Worm (Caenorhabditis elegans) whole organism, late embryonic: ENCODE results near the gene msp-63.

Source experiments
- C08G9.2 ChIP-seq: sonication (generic microtip); optimal IDR thresholded peaks from 2 replicates; lab custom pipeline; 2016; ENCODE audit warnings: mild to moderate bottlenecking, missing genetic modification characterization, moderate library complexity, missing compliant biosample characterization
- C38D4.7 ChIP-seq: fragments of 200-800 bp; sonication (Bioruptor generic); optimal IDR thresholded peaks from 2 replicates; lab custom pipeline; 2018; ENCODE audit warnings: mild to moderate bottlenecking, missing genetic modification characterization, moderate library complexity, missing compliant biosample characterization
- F13H6.1 ChIP-seq: sonication (generic microtip); optimal IDR thresholded peaks from 2 replicates; lab custom pipeline; 2016; ENCODE audit warnings: missing genetic modification characterization, missing compliant biosample characterization
- K09A11.1 ChIP-seq: sonication (generic microtip); optimal IDR thresholded peaks from 2 replicates; lab custom pipeline; 2017; ENCODE audit warnings: antibody characterized with exemption, mild to moderate bottlenecking, missing genetic modification characterization, missing compliant biosample characterization; ENCODE audit not compliant: insufficient read depth
- Y22D7AL.16 ChIP-seq: sonication (generic microtip); optimal IDR thresholded peaks from 2 replicates; lab custom pipeline; 2016; ENCODE audit warnings: missing genetic modification characterization, missing compliant biosample characterization
- ama-1 ChIP-seq: fragments of 150-350 bp; optimal IDR thresholded peaks from 2 replicates; lab custom pipeline; 2014
- ceh-19 ChIP-seq: fragments of 200-800 bp; sonication (Bioruptor generic); optimal IDR thresholded peaks from 2 replicates; lab custom pipeline; 2018; ENCODE audit warnings: mild to moderate bottlenecking, missing genetic modification characterization, missing compliant biosample characterization
- ceh-2 ChIP-seq: sonication (generic microtip); optimal IDR thresholded peaks from 2 replicates; lab custom pipeline; 2016; ENCODE audit warnings: missing genotype, missing genetic modification characterization, missing compliant biosample characterization
- ceh-24 ChIP-seq: sonication (generic microtip); optimal IDR thresholded peaks from 2 replicates; lab custom pipeline; 2016; ENCODE audit warnings: mild to moderate bottlenecking, missing genetic modification characterization, missing compliant biosample characterization
- ceh-34 ChIP-seq: sonication (generic microtip); optimal IDR thresholded peaks from 2 replicates; lab custom pipeline; 2016; ENCODE audit warnings: mild to moderate bottlenecking, missing genetic modification characterization, missing compliant biosample characterization
- ceh-45 ChIP-seq: fragments of 200-800 bp; sonication (Bioruptor generic); IDR thresholded peaks from 2 replicates; pipeline ENCODE4 v1.3.6; 2022; ENCODE audit warnings: missing genetic modification reagents, missing genetic modification characterization, missing compliant biosample characterization
- ceh-48 ChIP-seq: sonication (generic microtip); optimal IDR thresholded peaks from 2 replicates; lab custom pipeline; 2016; ENCODE audit warnings: missing genetic modification characterization, inconsistent platforms, missing compliant biosample characterization
- ceh-9 ChIP-seq: sonication (generic microtip); optimal IDR thresholded peaks from 2 replicates; lab custom pipeline; 2016; ENCODE audit warnings: mild to moderate bottlenecking, missing genetic modification characterization, inconsistent platforms, missing compliant biosample characterization
- che-1 ChIP-seq: sonication (generic microtip); optimal IDR thresholded peaks from 2 replicates; lab custom pipeline; 2016; ENCODE audit warnings: mild to moderate bottlenecking, missing genetic modification characterization, missing compliant biosample characterization
- dmd-4 ChIP-seq: sonication (generic microtip); optimal IDR thresholded peaks from 2 replicates; lab custom pipeline; 2016; ENCODE audit warnings: borderline replicate concordance, missing genetic modification characterization, missing compliant biosample characterization
- dve-1 ChIP-seq: sonication (generic microtip); optimal IDR thresholded peaks from 2 replicates; lab custom pipeline; 2017; ENCODE audit warnings: antibody characterized with exemption, mild to moderate bottlenecking, missing genetic modification characterization, missing compliant biosample characterization
- elt-2 ChIP-seq: sonication (generic microtip); optimal IDR thresholded peaks from 2 replicates; lab custom pipeline; 2016; ENCODE audit warnings: missing genetic modification reagents, missing genetic modification characterization, missing compliant biosample characterization
- elt-4 ChIP-seq: sonication (generic microtip); optimal IDR thresholded peaks from 2 replicates; lab custom pipeline; 2016; ENCODE audit warnings: missing genetic modification characterization, missing compliant biosample characterization
- eyg-1 ChIP-seq: sonication (generic microtip); optimal IDR thresholded peaks from 2 replicates; lab custom pipeline; 2016; ENCODE audit warnings: missing genotype, missing genetic modification characterization, missing compliant biosample characterization
- fkh-10 ChIP-seq: fragments of 150-350 bp; optimal IDR thresholded peaks from 2 replicates; lab custom pipeline; 2014; ENCODE audit warnings: missing biosample characterization, missing genetic modification reagents, missing genetic modification characterization
- hlh-13 ChIP-seq: fragments of 200-800 bp; sonication (Bioruptor generic); optimal IDR thresholded peaks from 2 replicates; lab custom pipeline; 2018; ENCODE audit warnings: mild to moderate bottlenecking, missing genetic modification characterization, missing compliant biosample characterization
- hlh-30 ChIP-seq: sonication (generic microtip); optimal IDR thresholded peaks from 2 replicates; lab custom pipeline; 2017; ENCODE audit warnings: antibody characterized with exemption, missing genetic modification characterization, missing compliant biosample characterization; ENCODE audit not compliant: insufficient read depth
- hlh-6 ChIP-seq: sonication (generic microtip); optimal IDR thresholded peaks from 2 replicates; lab custom pipeline; 2016; ENCODE audit warnings: missing genotype, missing genetic modification characterization, missing compliant biosample characterization
- hlh-8 ChIP-seq: sonication (generic microtip); optimal IDR thresholded peaks from 2 replicates; lab custom pipeline; 2016; ENCODE audit warnings: missing genotype, missing genetic modification characterization, missing compliant biosample characterization
- lin-11 ChIP-seq: fragments of 200-800 bp; sonication (Bioruptor generic); optimal IDR thresholded peaks from 2 replicates; lab custom pipeline; 2018; ENCODE audit warnings: mild to moderate bottlenecking, missing genetic modification characterization, missing compliant biosample characterization
- mec-3 ChIP-seq: sonication (generic microtip); optimal IDR thresholded peaks from 2 replicates; lab custom pipeline; 2016; ENCODE audit warnings: borderline replicate concordance, missing genetic modification characterization, missing compliant biosample characterization
- nfya-1 ChIP-seq: sonication (generic microtip); optimal IDR thresholded peaks from 2 replicates; lab custom pipeline; 2017; ENCODE audit warnings: missing genetic modification characterization, mild to moderate bottlenecking, missing compliant biosample characterization, antibody characterized with exemption, moderate library complexity
- nhr-232 ChIP-seq: sonication (generic microtip); optimal IDR thresholded peaks from 2 replicates; lab custom pipeline; 2016; ENCODE audit warnings: missing genetic modification characterization, missing compliant biosample characterization
- npax-4 ChIP-seq: sonication (generic microtip); optimal IDR thresholded peaks from 2 replicates; lab custom pipeline; 2016; ENCODE audit warnings: missing genetic modification characterization, missing compliant biosample characterization
- odd-2 ChIP-seq: sonication (generic microtip); optimal IDR thresholded peaks from 2 replicates; lab custom pipeline; 2017; ENCODE audit warnings: antibody characterized with exemption, mild to moderate bottlenecking, missing genetic modification characterization, missing compliant biosample characterization
- pha-2 ChIP-seq: sonication (generic microtip); optimal IDR thresholded peaks from 2 replicates; lab custom pipeline; 2017; ENCODE audit warnings: mild to moderate bottlenecking, missing genetic modification characterization, missing compliant biosample characterization
- pros-1 ChIP-seq: fragments of 150-350 bp; optimal IDR thresholded peaks from 2 replicates; lab custom pipeline; 2014; ENCODE audit warnings: missing biosample characterization, missing genetic modification reagents, missing genetic modification characterization
- ref-2 ChIP-seq: sonication (generic microtip); optimal IDR thresholded peaks from 2 replicates; lab custom pipeline; 2016; ENCODE audit warnings: missing genetic modification characterization, missing compliant biosample characterization
- sox-2 ChIP-seq: fragments of 200-800 bp; sonication (Bioruptor generic); IDR thresholded peaks from 2 replicates; pipeline ENCODE4 v1.3.6; 2022; ENCODE audit warnings: missing genetic modification reagents, missing genetic modification characterization, missing compliant biosample characterization
- sox-4 ChIP-seq: sonication (generic microtip); optimal IDR thresholded peaks from 2 replicates; lab custom pipeline; 2017; ENCODE audit warnings: mild to moderate bottlenecking, missing genetic modification characterization, inconsistent platforms, missing compliant biosample characterization
- tbx-2 ChIP-seq: sonication (generic microtip); optimal IDR thresholded peaks from 2 replicates; lab custom pipeline; 2016; ENCODE audit warnings: missing genetic modification characterization, missing compliant biosample characterization
- tbx-7 ChIP-seq: sonication (generic microtip); optimal IDR thresholded peaks from 2 replicates; lab custom pipeline; 2016; ENCODE audit warnings: missing genotype, missing genetic modification characterization, missing compliant biosample characterization
- unc-3 ChIP-seq, 2 experiments: fragments of 200-800 bp in 1 of 2; sonication (Bioruptor generic) in 1 of 2; sonication (generic microtip) in 1 of 2; conservative IDR thresholded peaks in 1 of 2; optimal IDR thresholded peaks in 1 of 2; 2 replicates each; pipeline versions ENCODE4 v1.3.6 to Lab custom; 2016 to 2022; ENCODE audit warnings: missing compliant biosample characterization in 2 of 2, missing genetic modification characterization in 2 of 2, missing genetic modification reagents in 1 of 2
- zip-5 ChIP-seq: sonication (generic microtip); optimal IDR thresholded peaks from 2 replicates; lab custom pipeline; 2016; ENCODE audit warnings: missing genetic modification characterization, missing compliant biosample characterization
- ztf-16 ChIP-seq: sonication (generic microtip); optimal IDR thresholded peaks from 2 replicates; lab custom pipeline; 2017; ENCODE audit warnings: missing genetic modification characterization, missing compliant biosample characterization

msp-63 gene

DNA sequence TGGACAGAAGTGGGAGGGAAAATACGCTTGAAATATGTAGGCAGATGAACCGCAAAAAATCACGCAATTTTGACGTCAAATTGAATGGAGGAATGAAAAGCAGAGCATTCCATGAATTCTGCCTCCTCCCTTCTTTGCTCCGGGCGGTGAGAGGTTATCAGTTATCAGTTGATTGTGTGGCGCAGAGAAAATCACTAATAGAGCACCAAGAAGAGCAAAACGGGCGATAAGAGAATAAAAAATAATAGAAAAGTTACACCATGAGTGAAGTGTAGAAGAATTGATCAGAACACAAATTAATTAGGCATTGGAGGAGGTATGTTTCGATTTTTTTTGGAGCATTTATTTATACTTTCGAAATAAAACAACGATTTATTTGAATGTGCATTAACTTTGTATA lies 9.3 kb upstream of the msp-63 start:
- TF ChIP-seq pros-1 (tag; lab: Kevin White, UChicago) (no peak), mec-3 (tag; lab: Kevin White, UChicago) (no peak), hlh-30 (no peak), ceh-19 (no peak), dve-1 (tag; lab: Kevin White, UChicago) (no peak), dmd-4 (tag; lab: Kevin White, UChicago) (no peak), ama-1 (lab: Kevin White, UChicago) (no peak), fkh-10 (no peak), ceh-9 (no peak), zip-5 (tag; lab: Kevin White, UChicago) (no peak), eyg-1 (tag; lab: Kevin White, UChicago) (no peak), hlh-6 (tag; lab: Kevin White, UChicago) (no peak), sox-4 (tag; lab: Kevin White, UChicago) (no peak), nhr-232 (no peak), ztf-16 (tag; lab: Kevin White, UChicago) (no peak), pha-2 (no peak), odd-2 (tag; lab: Kevin White, UChicago) (no peak), hlh-8 (no peak), ref-2 (no peak), tbx-7 (tag; lab: Kevin White, UChicago) (no peak)

DNA sequence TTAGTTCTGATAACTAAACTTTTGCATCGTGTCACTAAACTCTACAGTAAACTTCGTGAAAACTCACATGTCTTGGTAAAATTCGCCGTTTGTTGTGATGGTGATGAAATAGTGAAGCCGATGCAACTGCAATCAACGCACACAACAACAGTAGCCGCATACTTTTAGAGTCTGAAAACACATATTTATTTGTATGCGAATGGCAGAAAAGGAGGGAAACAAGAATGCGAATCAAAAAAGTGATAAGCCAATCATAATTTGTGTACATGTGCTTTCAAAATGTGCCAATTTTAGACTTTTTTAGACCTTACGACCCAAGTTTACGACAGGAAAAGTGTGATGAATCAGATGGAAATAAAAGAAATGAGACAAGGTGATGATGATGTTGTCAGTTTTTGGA lies 8.1 kb upstream of the msp-63 start, which contains the start of gene K05F1.10:
Gene K05F1.10 (minus strand): TSS at position 171 of the 400 bp plus-strand sequence.
- TF ChIP-seq sox-2 (GFP tag; lab: Robert Waterston, UW) (no peak), ceh-34 (no peak), tbx-7 (tag; lab: Kevin White, UChicago) (no peak), hlh-13 (GFP tag; lab: Kevin White, UChicago) (no peak), dve-1 (tag; lab: Kevin White, UChicago) (no peak), ceh-9 (no peak), che-1 (tag; lab: Kevin White, UChicago) (no peak), ceh-45 (no peak), ceh-2 (no peak), lin-11 (no peak), pha-2 (no peak), elt-2 (tag; lab: Kevin White, UChicago) (no peak), dmd-4 (tag; lab: Kevin White, UChicago) (no peak), unc-3 (GFP tag; conservative IDR thresholded peaks at IDR 0.05; lab: Robert Waterston, UW) (no peak), unc-3 (tag; optimal IDR thresholded peaks at IDR 0.05; lab: Kevin White, UChicago) (no peak), ceh-24 (no peak), K09A11.1 (tag; lab: Kevin White, UChicago) (no peak)

DNA sequence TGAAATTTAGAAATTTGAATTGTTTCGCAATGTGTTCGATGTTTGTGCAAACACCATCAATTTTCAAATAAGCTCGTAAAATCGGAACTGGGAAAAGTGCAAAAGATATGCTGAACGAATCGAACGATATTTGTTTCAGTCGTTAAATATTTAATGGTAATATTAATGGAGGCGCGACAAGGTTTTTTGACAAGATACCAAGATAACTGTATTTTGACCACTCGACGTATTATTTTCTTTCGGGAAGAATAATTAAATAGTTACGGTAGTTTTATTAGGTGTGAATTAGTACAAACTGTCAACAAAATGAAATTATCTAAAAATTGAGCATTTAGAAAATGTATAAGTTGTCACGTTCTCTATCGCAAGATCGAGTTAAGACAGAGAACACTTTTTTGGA lies 7.0 kb upstream of the msp-63 start:
- TF ChIP-seq C38D4.7 (GFP tag; lab: Kevin White, UChicago) (no peak), F13H6.1 (tag; lab: Kevin White, UChicago) (no peak), tbx-2 (tag; lab: Kevin White, UChicago) (no peak), nfya-1 (tag; lab: Kevin White, UChicago) (no peak), Y22D7AL.16 (no peak), C08G9.2 (tag; lab: Kevin White, UChicago) (no peak), hlh-6 (tag; lab: Kevin White, UChicago) (no peak), hlh-8 (no peak), npax-4 (tag; lab: Kevin White, UChicago) (no peak), elt-4 (no peak), ceh-48 (no peak)
